Fruit fly (Drosophila melanogaster) whole organism, wandering third instar larva: ENCODE data around the gene SP1029.

Source experiments
- Dfd ChIP-seq: fragments of >200 bp; optimal IDR thresholded peaks from 2 replicates; lab custom pipeline; 2017; ENCODE audit warnings: missing biosample characterization, missing genetic modification characterization
- Dif ChIP-seq: fragments of 200-275, 200-300 bp; sonication (Bioruptor generic); optimal IDR thresholded peaks from 2 replicates; lab custom pipeline; 2018; ENCODE audit warnings: missing biosample characterization, missing genetic modification characterization; ENCODE audit not compliant: partially characterized antibody
- Hnf4 ChIP-seq: fragments of 200-800 bp; sonication (Bioruptor generic); optimal IDR thresholded peaks from 2 replicates; lab custom pipeline; 2016; ENCODE audit warnings: missing biosample characterization, mild to moderate bottlenecking, missing genetic modification characterization
- Jra ChIP-seq: sonication (Bioruptor generic); optimal IDR thresholded peaks from 2 replicates; lab custom pipeline; 2016; ENCODE audit warnings: missing biosample characterization, missing genetic modification characterization
- N ChIP-seq: fragments of >200 bp; optimal IDR thresholded peaks from 2 replicates; lab custom pipeline; 2018; ENCODE audit warnings: missing biosample characterization, missing external identifiers, missing genetic modification characterization
- dl ChIP-seq, 2 experiments: fragments of 175-275, 200-275 bp in 1 of 2; fragments of 200-275 bp in 1 of 2; sonication (Bioruptor generic); optimal IDR thresholded peaks; lab custom pipeline; 2018; ENCODE audit warnings: mild to moderate bottlenecking in 2 of 2, missing biosample characterization in 2 of 2, missing genetic modification characterization in 2 of 2, moderate library complexity in 2 of 2; ENCODE audit not compliant: partially characterized antibody in 2 of 2, insufficient read depth in 1 of 2
- jim ChIP-seq: fragments of 175-275, 200-325 bp; sonication (Bioruptor generic); optimal IDR thresholded peaks from 2 replicates; lab custom pipeline; 2016; ENCODE audit warnings: missing biosample characterization, mild to moderate bottlenecking, missing genetic modification characterization
- lola ChIP-seq: fragments of >200 bp; optimal IDR thresholded peaks from 2 replicates; lab custom pipeline; 2017; ENCODE audit warnings: missing biosample characterization, missing genetic modification characterization
- pan ChIP-seq: fragments of >200 bp; optimal IDR thresholded peaks from 2 replicates; lab custom pipeline; 2017
- psq ChIP-seq: fragments of 200-800 bp; sonication (Bioruptor generic); optimal IDR thresholded peaks from 3 replicates; lab custom pipeline; 2017; ENCODE audit warnings: missing biosample characterization, mild to moderate bottlenecking, missing genetic modification characterization, moderate library complexity
- sage ChIP-seq: fragments of 200-800 bp; sonication (Bioruptor generic); optimal IDR thresholded peaks from 2 replicates; lab custom pipeline; 2016; ENCODE audit warnings: missing biosample characterization, mild to moderate bottlenecking, missing genetic modification characterization

DNA sequence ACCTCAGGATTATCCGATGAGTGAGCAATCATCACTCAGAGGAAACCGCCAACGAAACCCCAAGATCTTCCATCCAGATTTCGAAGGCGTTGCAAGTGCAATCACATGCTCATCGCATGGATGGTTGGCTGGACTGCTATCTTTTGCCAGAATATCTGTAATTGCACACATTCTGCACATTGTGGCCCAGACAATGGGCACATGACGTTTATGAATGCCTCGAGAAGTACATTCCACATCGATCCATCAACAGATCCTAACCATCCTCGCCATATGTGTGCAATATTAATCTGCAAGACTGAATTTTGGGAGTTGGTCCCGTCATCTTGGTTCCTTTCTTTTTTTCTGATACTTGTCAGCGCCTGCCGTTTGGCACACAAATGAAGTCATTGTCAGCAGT, 12.2 kb upstream of the SP1029 start:
- TF ChIP-seq psq, result no peak
- TF ChIP-seq Dif (GFP tag; lab: Kevin White, UChicago), result no peak
- no peak for TF ChIP-seq Jra
- no peak for TF ChIP-seq N
- no peak for TF ChIP-seq Dfd (GFP tag; lab: Kevin White, UChicago)
- no peak for TF ChIP-seq sage (GFP tag; lab: Kevin White, UChicago)
- no peak for TF ChIP-seq jim (GFP tag; lab: Kevin White, UChicago)
- TF ChIP-seq lola (GFP tag; lab: Kevin White, UChicago), result no peak
- no peak for TF ChIP-seq dl (GFP tag; optimal IDR thresholded peaks at IDR 0.05; lab: Kevin White, UChicago; ENCODE audit: insufficient read depth in 1 of 2, partially characterized antibody in 2 of 2)
- no peak for TF ChIP-seq Hnf4 (GFP tag; lab: Kevin White, UChicago)
- no peak for TF ChIP-seq pan (lab: Kevin White, UChicago)
